Fruit fly (Drosophila melanogaster) whole organism, embryonic: Measurements from ENCODE around the gene nmo.
A peak's percentile ranks its signal among the peaks of the same experiment; 100 is the strongest.

Source experiments
- Abd-B ChIP-seq: fragments of 200-800 bp; sonication (Bioruptor generic); optimal IDR thresholded peaks from 2 replicates; lab custom pipeline; 2018; ENCODE audit warnings: missing biosample characterization, mild to moderate bottlenecking, missing genetic modification characterization, moderate library complexity
- Adf1 ChIP-seq: fragments of 200-800 bp; sonication (Bioruptor generic); IDR thresholded peaks from 2 replicates; pipeline ENCODE4 v1.3.6; 2022; ENCODE audit warnings: missing biosample characterization, missing genetic modification characterization
- Bgb ChIP-seq: fragments of 200-800 bp; sonication (Bioruptor generic); IDR thresholded peaks from 2 replicates; pipeline ENCODE4 v1.3.6; 2022; ENCODE audit warnings: missing biosample characterization, missing genetic modification characterization; ENCODE audit not compliant: partially characterized antibody
- CG10267 ChIP-seq: fragments of 200-800 bp; sonication (Bioruptor generic); optimal IDR thresholded peaks from 2 replicates; lab custom pipeline; 2018; ENCODE audit warnings: missing biosample characterization, mild to moderate bottlenecking, missing genetic modification characterization, moderate library complexity
- CG15514 ChIP-seq: fragments of 200-800 bp; sonication (Bioruptor generic); optimal IDR thresholded peaks from 3 replicates; lab custom pipeline; 2017; ENCODE audit warnings: missing biosample characterization, missing genetic modification characterization, mild to moderate bottlenecking, moderate library complexity, missing genetic modification reagents
- CG1602 ChIP-seq: fragments of 200-800 bp; sonication (Bioruptor generic); optimal IDR thresholded peaks from 3 replicates; lab custom pipeline; 2016; ENCODE audit warnings: missing biosample characterization, missing genetic modification characterization
- CG17829 ChIP-seq: fragments of 200-800 bp; optimal IDR thresholded peaks from 2 replicates; lab custom pipeline; 2019; ENCODE audit warnings: missing biosample characterization, mild to moderate bottlenecking, missing genetic modification characterization, moderate library complexity
- CG18599 ChIP-seq: fragments of 200-800 bp; sonication (Bioruptor generic); optimal IDR thresholded peaks from 3 replicates; lab custom pipeline; 2017; ENCODE audit warnings: missing biosample characterization, missing genetic modification characterization, mild to moderate bottlenecking, moderate library complexity, missing genetic modification reagents
- CG2116 ChIP-seq: fragments of 200-800 bp; sonication (Bioruptor generic); optimal IDR thresholded peaks from 3 replicates; lab custom pipeline; 2018; ENCODE audit warnings: missing biosample characterization, mild to moderate bottlenecking, missing genetic modification characterization
- CG2712 ChIP-seq: fragments of 200-800 bp; optimal IDR thresholded peaks from 3 replicates; lab custom pipeline; 2019; ENCODE audit warnings: missing biosample characterization, mild to moderate bottlenecking, missing genetic modification characterization, moderate library complexity
- CG30020 ChIP-seq: fragments of 200-800 bp; optimal IDR thresholded peaks from 2 replicates; lab custom pipeline; 2019; ENCODE audit warnings: missing biosample characterization, mild to moderate bottlenecking, missing genetic modification characterization, moderate library complexity
- CG3065 ChIP-seq: fragments of 200-800 bp; sonication (Bioruptor generic); optimal IDR thresholded peaks from 2 replicates; lab custom pipeline; 2016; ENCODE audit warnings: missing biosample characterization, missing genetic modification characterization
- CG3163 ChIP-seq: fragments of 200-800 bp; sonication (Bioruptor generic); optimal IDR thresholded peaks from 3 replicates; lab custom pipeline; 2016; ENCODE audit warnings: missing biosample characterization, missing genetic modification characterization
- CG32772 ChIP-seq: fragments of 200-800 bp; sonication (Bioruptor generic); IDR thresholded peaks from 2 replicates; pipeline ENCODE4 v1.3.6; 2022; ENCODE audit warnings: missing biosample characterization, missing genetic modification characterization
- CG3838 ChIP-seq: fragments of 200-800 bp; sonication (Bioruptor generic); optimal IDR thresholded peaks from 3 replicates; lab custom pipeline; 2016; ENCODE audit warnings: missing biosample characterization, missing genetic modification characterization
- CG4282 ChIP-seq: fragments of 200-800 bp; sonication (Bioruptor generic); optimal IDR thresholded peaks from 2 replicates; lab custom pipeline; 2016; ENCODE audit warnings: missing biosample characterization, missing genetic modification characterization
- CG4360 ChIP-seq: fragments of 200-800 bp; sonication (Bioruptor generic); IDR thresholded peaks from 2 replicates; pipeline ENCODE4 v1.3.6; 2022; ENCODE audit warnings: missing biosample characterization, missing genetic modification characterization
- CG4617 ChIP-seq: fragments of 200-800 bp; sonication (Bioruptor generic); optimal IDR thresholded peaks from 3 replicates; lab custom pipeline; 2016; ENCODE audit warnings: missing biosample characterization, missing genetic modification characterization, borderline replicate concordance
- CG6272 ChIP-seq: fragments of 200-800 bp; sonication (Bioruptor generic); IDR thresholded peaks from 2 replicates; pipeline ENCODE4 v1.3.6; 2022; ENCODE audit warnings: missing biosample characterization, missing genetic modification characterization
- CG7357 ChIP-seq: fragments of 200-800 bp; sonication (Bioruptor generic); IDR thresholded peaks from 3 replicates; pipeline ENCODE4 v1.3.6; 2022; ENCODE audit warnings: missing biosample characterization, missing genetic modification characterization
- Dref ChIP-seq: fragments of 200-800 bp; sonication (Bioruptor generic); IDR thresholded peaks from 2 replicates; pipeline ENCODE4 v1.3.6; 2022; ENCODE audit warnings: missing biosample characterization, missing genetic modification characterization
- HLHmδ ChIP-seq: fragments of 200-800 bp; sonication (Bioruptor generic); optimal IDR thresholded peaks from 2 replicates; lab custom pipeline; 2018; ENCODE audit warnings: missing biosample characterization, mild to moderate bottlenecking, missing genetic modification characterization, moderate library complexity
- Hmr ChIP-seq: fragments of 200-800 bp; sonication (Bioruptor generic); optimal IDR thresholded peaks from 3 replicates; lab custom pipeline; 2017; ENCODE audit warnings: mild to moderate bottlenecking, missing biosample characterization, missing genetic modification reagents, missing genetic modification characterization
- Jarid2 ChIP-seq: fragments of 200-800 bp; sonication (Bioruptor generic); optimal IDR thresholded peaks from 3 replicates; lab custom pipeline; 2017; ENCODE audit warnings: mild to moderate bottlenecking, missing biosample characterization, missing genetic modification reagents, missing genetic modification characterization
- NfI ChIP-seq: fragments of 200-800 bp; sonication (Bioruptor generic); optimal IDR thresholded peaks from 3 replicates; lab custom pipeline; 2018; ENCODE audit warnings: missing biosample characterization, mild to moderate bottlenecking, missing genetic modification characterization, moderate library complexity
- Optix ChIP-seq: fragments of 200-800 bp; sonication (Bioruptor generic); IDR thresholded peaks from 3 replicates; pipeline ENCODE4 v1.3.6; 2022; ENCODE audit warnings: missing biosample characterization, missing genetic modification characterization
- PHDP ChIP-seq: fragments of 200-800 bp; sonication (Bioruptor generic); optimal IDR thresholded peaks from 3 replicates; lab custom pipeline; 2018; ENCODE audit warnings: missing biosample characterization, mild to moderate bottlenecking, missing genetic modification characterization, moderate library complexity
- Scr ChIP-seq: fragments of 200-800 bp; sonication (Bioruptor generic); IDR thresholded peaks from 2 replicates; pipeline ENCODE4 v1.3.6; 2022; ENCODE audit warnings: missing biosample characterization, missing genetic modification characterization; ENCODE audit not compliant: partially characterized antibody
- Sry-β ChIP-seq: fragments of 200-800 bp; sonication (Bioruptor generic); optimal IDR thresholded peaks from 2 replicates; lab custom pipeline; 2018; ENCODE audit warnings: missing biosample characterization, mild to moderate bottlenecking, missing genetic modification characterization, moderate library complexity
- amos ChIP-seq: fragments of 200-800 bp; sonication (Bioruptor generic); IDR thresholded peaks from 2 replicates; pipeline ENCODE4 v1.3.6; 2022; ENCODE audit warnings: missing biosample characterization, missing genetic modification characterization; ENCODE audit not compliant: partially characterized antibody
- chm ChIP-seq: fragments of 200-800 bp; sonication (Bioruptor generic); IDR thresholded peaks from 2 replicates; pipeline ENCODE4 v1.3.6; 2022; ENCODE audit warnings: missing biosample characterization, missing genetic modification characterization
- corto ChIP-seq: fragments of 200-800 bp; sonication (Bioruptor generic); optimal IDR thresholded peaks from 2 replicates; lab custom pipeline; 2016; ENCODE audit warnings: missing biosample characterization, mild to moderate bottlenecking, missing genetic modification characterization, moderate library complexity
- cwo ChIP-seq: fragments of 200-800 bp; sonication (Bioruptor generic); optimal IDR thresholded peaks from 3 replicates; lab custom pipeline; 2017; ENCODE audit warnings: missing biosample characterization, missing genetic modification characterization, mild to moderate bottlenecking, moderate library complexity, missing genetic modification reagents
- dysf ChIP-seq: fragments of 200-800 bp; sonication (Bioruptor generic); IDR thresholded peaks from 3 replicates; pipeline ENCODE4 v1.3.6; 2022; ENCODE audit warnings: missing biosample characterization, missing genetic modification characterization
- exex ChIP-seq: fragments of 200-800 bp; sonication (Bioruptor generic); optimal IDR thresholded peaks from 4 replicates; lab custom pipeline; 2018; ENCODE audit warnings: missing biosample characterization, mild to moderate bottlenecking, missing genetic modification characterization, moderate library complexity
- fru ChIP-seq: fragments of >200 bp; optimal IDR thresholded peaks from 2 replicates; lab custom pipeline; 2017
- grau ChIP-seq: fragments of 200-800 bp; optimal IDR thresholded peaks from 3 replicates; lab custom pipeline; 2019; ENCODE audit warnings: missing biosample characterization, mild to moderate bottlenecking, missing genetic modification characterization, moderate library complexity
- klu ChIP-seq: fragments of 200-800 bp; sonication (Bioruptor generic); IDR thresholded peaks from 2 replicates; pipeline ENCODE4 v1.3.6; 2022; ENCODE audit warnings: missing biosample characterization, missing genetic modification characterization
- org-1 ChIP-seq: fragments of 200-800 bp; sonication (Bioruptor generic); optimal IDR thresholded peaks from 2 replicates; lab custom pipeline; 2017; ENCODE audit warnings: missing biosample characterization, missing genetic modification characterization
- otp ChIP-seq: fragments of 200-800 bp; sonication (Bioruptor generic); IDR thresholded peaks from 3 replicates; pipeline ENCODE4, ENCODE4 v1.3.6; 2022; ENCODE audit warnings: missing biosample characterization, missing genetic modification characterization
- phol ChIP-seq: fragments of 200-800 bp; sonication (Bioruptor generic); optimal IDR thresholded peaks from 3 replicates; lab custom pipeline; 2018; ENCODE audit warnings: missing biosample characterization, mild to moderate bottlenecking, missing genetic modification characterization, moderate library complexity
- pita ChIP-seq: fragments of 200-800 bp; sonication (Bioruptor generic); optimal IDR thresholded peaks from 2 replicates; lab custom pipeline; 2017; ENCODE audit warnings: missing biosample characterization, mild to moderate bottlenecking, missing genetic modification characterization
- run ChIP-seq: fragments of 200-800 bp; sonication (Bioruptor generic); optimal IDR thresholded peaks from 3 replicates; lab custom pipeline; 2018; ENCODE audit warnings: missing biosample characterization, mild to moderate bottlenecking, missing genetic modification characterization
- sc ChIP-seq, 3 experiments: fragments of >200 bp in 2 of 3; fragments of 200-800 bp in 1 of 3; sonication (Bioruptor generic) in 1 of 3; optimal IDR thresholded peaks; 2 replicates in 2 of 3; 3 replicates in 1 of 3; lab custom pipeline; 2017; ENCODE audit warnings: mild to moderate bottlenecking in 1 of 3, missing biosample characterization in 1 of 3, missing genetic modification characterization in 1 of 3, missing genetic modification reagents in 1 of 3
- scrt ChIP-seq: fragments of 200-800 bp; sonication (Bioruptor generic); optimal IDR thresholded peaks from 2 replicates; lab custom pipeline; 2018; ENCODE audit warnings: missing biosample characterization, mild to moderate bottlenecking, missing genetic modification characterization, moderate library complexity
- stwl ChIP-seq: fragments of 200-800 bp; sonication (Bioruptor generic); optimal IDR thresholded peaks from 3 replicates; lab custom pipeline; 2018; ENCODE audit warnings: missing biosample characterization, mild to moderate bottlenecking, missing genetic modification characterization, moderate library complexity
- wek ChIP-seq: fragments of 200-800 bp; sonication (Bioruptor generic); optimal IDR thresholded peaks from 3 replicates; lab custom pipeline; 2018; ENCODE audit warnings: missing biosample characterization, mild to moderate bottlenecking, missing genetic modification characterization, moderate library complexity
- zen ChIP-seq: fragments of 200-800 bp; sonication (Bioruptor generic); optimal IDR thresholded peaks from 3 replicates; lab custom pipeline; 2018; ENCODE audit warnings: missing biosample characterization, mild to moderate bottlenecking, missing genetic modification characterization, moderate library complexity
- zen2 ChIP-seq: fragments of 200-800 bp; sonication (Bioruptor generic); IDR thresholded peaks from 3 replicates; pipeline ENCODE4 v1.3.6; 2022; ENCODE audit warnings: missing biosample characterization, missing genetic modification characterization; ENCODE audit not compliant: partially characterized antibody

The nmo gene

dm6 chr3L:7935933-7936494, 42.8 kb upstream of the nmo start, which contains the start of the genes syd and Srp9 (continued):
- TF ChIP-seq CG4617 (GFP tag; lab: Kevin White, UChicago): peak; percentile 94
- TF ChIP-seq Adf1 (GFP tag; lab: Robert Waterston, UW): 0 out of 2 replicates have a peak, but pooled peaks have one; percentile 13
- TF ChIP-seq CG3838: no peak
- no peak for TF ChIP-seq NfI (GFP tag; lab: Kevin White, UChicago)
- TF ChIP-seq cwo: no peak
- TF ChIP-seq Bgb (GFP tag; lab: Robert Waterston, UW): no peak
- TF ChIP-seq zen (tag; lab: Kevin White, UChicago): no peak
- TF ChIP-seq CG3065: no peak
- peak; percentile 59 for TF ChIP-seq CG4360
- no peak for TF ChIP-seq chm (GFP tag; lab: Robert Waterston, UW)
- no peak; the same call in 1 of the 2 replicates for TF ChIP-seq amos (GFP tag; lab: Robert Waterston, UW)
- TF ChIP-seq phol: peak; percentile 17
- TF ChIP-seq CG32772 (GFP tag; lab: Robert Waterston, UW): no peak
- no peak for TF ChIP-seq pita (GFP tag; lab: Kevin White, UChicago)
- peak; percentile 36 for TF ChIP-seq exex (tag; lab: Kevin White, UChicago)
- TF ChIP-seq Dref (GFP tag; lab: Robert Waterston, UW): peak; percentile 66
- peak; percentile 57 for TF ChIP-seq CG2116 (GFP tag; lab: Kevin White, UChicago)
- no peak for TF ChIP-seq zen2 (GFP tag; lab: Robert Waterston, UW)
- no peak for TF ChIP-seq Abd-B (GFP tag; lab: Kevin White, UChicago)
- TF ChIP-seq sc (optimal IDR thresholded peaks at IDR 0.05; lab: Kevin White, UChicago): no peak
- no peak for TF ChIP-seq sc (GFP tag; optimal IDR thresholded peaks at IDR 0.05; lab: Kevin White, UChicago)
- TF ChIP-seq CG3163: no peak
- TF ChIP-seq wek: no peak
- TF ChIP-seq PHDP: no peak
- TF ChIP-seq fru (lab: Kevin White, UChicago): no peak
- TF ChIP-seq CG6272 (GFP tag; lab: Robert Waterston, UW): no peak
- TF ChIP-seq CG10267 (tag; lab: Kevin White, UChicago): peak; percentile 59
- TF ChIP-seq corto: no peak
- TF ChIP-seq scrt (GFP tag; lab: Kevin White, UChicago): no peak
- TF ChIP-seq stwl (tag; lab: Kevin White, UChicago): peak; percentile 60
- TF ChIP-seq Jarid2: no peak
- TF ChIP-seq CG18599 (GFP tag; lab: Kevin White, UChicago): no peak
- TF ChIP-seq Sry-β (GFP tag; lab: Kevin White, UChicago): peak; percentile 1
- no peak for TF ChIP-seq otp
- TF ChIP-seq org-1: no peak
- no peak for TF ChIP-seq HLHmδ
- peak; percentile 24; the same call in 1 of the 2 replicates for TF ChIP-seq Scr (GFP tag; lab: Robert Waterston, UW)
- peak; percentile 26; the same call in 1 of the 3 replicates for TF ChIP-seq CG7357 (GFP tag; lab: Robert Waterston, UW)
- TF ChIP-seq run (tag; lab: Kevin White, UChicago): no peak
- peak; percentile 60 for TF ChIP-seq CG30020 (tag; lab: Kevin White, UChicago)
- TF ChIP-seq CG4282 (GFP tag; lab: Kevin White, UChicago): no peak
- TF ChIP-seq Optix (GFP tag; lab: Robert Waterston, UW): no peak
- peak; percentile 31 for TF ChIP-seq CG17829 (tag; lab: Kevin White, UChicago)
- TF ChIP-seq CG2712 (tag; lab: Kevin White, UChicago): peak; percentile 99
- TF ChIP-seq dysf (GFP tag; lab: Robert Waterston, UW): no peak
- no peak for TF ChIP-seq CG1602 (GFP tag; lab: Kevin White, UChicago)
- TF ChIP-seq Hmr (GFP tag; lab: Kevin White, UChicago): peak; percentile 31
- TF ChIP-seq CG15514: peak; percentile 45
- no peak for TF ChIP-seq grau (tag; lab: Kevin White, UChicago)
- TF ChIP-seq klu (GFP tag; lab: Robert Waterston, UW): peak; percentile 49; the same call in 1 of the 2 replicates
